Worm (Caenorhabditis elegans) whole organism, mixed stage, embryonic: ENCODE data around the gene B0035.18.

Experiments used
- M03D4.4 ChIP-seq: sonication (generic microtip); optimal IDR thresholded peaks from 2 replicates; lab custom pipeline; 2017; ENCODE audit warnings: mild to moderate bottlenecking, missing genetic modification characterization, missing compliant biosample characterization
- bed-3 ChIP-seq: fragments of 200-800 bp; sonication (Bioruptor generic); optimal IDR thresholded peaks from 3 replicates; lab custom pipeline; 2018; ENCODE audit warnings: mild to moderate bottlenecking, missing genetic modification characterization, moderate library complexity, missing compliant biosample characterization
- blmp-1 ChIP-seq: fragments of 150-350 bp; optimal IDR thresholded peaks from 2 replicates; lab custom pipeline; 2014; ENCODE audit warnings: missing biosample characterization, missing genetic modification characterization
- ceh-39 ChIP-seq: fragments of 150-350 bp; optimal IDR thresholded peaks from 2 replicates; lab custom pipeline; 2014; ENCODE audit warnings: missing biosample characterization, missing genetic modification characterization
- ceh-43 ChIP-seq: fragments of 200-800 bp; sonication (Bioruptor generic); optimal IDR thresholded peaks from 2 replicates; lab custom pipeline; 2018; ENCODE audit warnings: mild to moderate bottlenecking, missing genetic modification characterization, moderate library complexity, missing compliant biosample characterization
- ces-1 ChIP-seq: fragments of 150-350 bp; optimal IDR thresholded peaks from 2 replicates; lab custom pipeline; 2014; ENCODE audit warnings: missing biosample characterization, missing genetic modification reagents, missing genetic modification characterization
- cnd-1 ChIP-seq: fragments of 200-800 bp; sonication (Bioruptor generic); optimal IDR thresholded peaks from 2 replicates; lab custom pipeline; 2018; ENCODE audit warnings: mild to moderate bottlenecking, missing genetic modification characterization, missing compliant biosample characterization
- drap-1 ChIP-seq: fragments of 200-800 bp; sonication (Bioruptor generic); optimal IDR thresholded peaks from 3 replicates; lab custom pipeline; 2018; ENCODE audit warnings: mild to moderate bottlenecking, missing genetic modification characterization, missing compliant biosample characterization
- elt-1 ChIP-seq: sonication (generic microtip); optimal IDR thresholded peaks from 2 replicates; lab custom pipeline; 2017; ENCODE audit warnings: missing genetic modification characterization, mild to moderate bottlenecking, missing compliant biosample characterization, antibody characterized with exemption, moderate library complexity, borderline replicate concordance; ENCODE audit not compliant: insufficient read depth
- flh-1 ChIP-seq: fragments of 200-800 bp; sonication (Bioruptor generic); optimal IDR thresholded peaks from 2 replicates; lab custom pipeline; 2018; ENCODE audit warnings: mild to moderate bottlenecking, missing genetic modification characterization, moderate library complexity, missing compliant biosample characterization
- ham-2 ChIP-seq: fragments of 200-800 bp; sonication (Bioruptor generic); optimal IDR thresholded peaks from 2 replicates; lab custom pipeline; 2018; ENCODE audit warnings: mild to moderate bottlenecking, missing genetic modification characterization, missing compliant biosample characterization
- hlh-1 ChIP-seq: fragments of 150-350 bp; optimal IDR thresholded peaks from 2 replicates; lab custom pipeline; 2014; ENCODE audit warnings: missing biosample characterization, missing genetic modification reagents, missing genetic modification characterization
- lin-13 ChIP-seq: fragments of 150-350 bp; optimal IDR thresholded peaks from 2 replicates; lab custom pipeline; 2014; ENCODE audit warnings: missing biosample characterization, missing genetic modification characterization
- lin-32 ChIP-seq: fragments of 200-800 bp; sonication (Bioruptor generic); optimal IDR thresholded peaks from 2 replicates; lab custom pipeline; 2018; ENCODE audit warnings: mild to moderate bottlenecking, missing genetic modification characterization, missing compliant biosample characterization
- mab-5 ChIP-seq: fragments of 150-350 bp; optimal IDR thresholded peaks from 2 replicates; lab custom pipeline; 2014; ENCODE audit warnings: missing biosample characterization, missing genetic modification characterization
- nhr-12 ChIP-seq: fragments of 150-350 bp; optimal IDR thresholded peaks from 2 replicates; lab custom pipeline; 2014; ENCODE audit warnings: missing biosample characterization, missing genetic modification characterization
- nhr-2 ChIP-seq: fragments of 150-350 bp; optimal IDR thresholded peaks from 2 replicates; lab custom pipeline; 2014; ENCODE audit warnings: missing biosample characterization, missing genetic modification characterization
- nhr-237 ChIP-seq: fragments of 150-350 bp; optimal IDR thresholded peaks from 2 replicates; lab custom pipeline; 2014; ENCODE audit warnings: missing biosample characterization, missing genetic modification characterization
- nhr-28 ChIP-seq: fragments of 150-350 bp; optimal IDR thresholded peaks from 2 replicates; lab custom pipeline; 2014; ENCODE audit warnings: missing biosample characterization, missing genetic modification characterization
- nhr-76 ChIP-seq: sonication (generic microtip); optimal IDR thresholded peaks from 2 replicates; lab custom pipeline; 2017; ENCODE audit warnings: missing biosample characterization, missing genetic modification characterization
- pha-4 ChIP-seq: fragments of 150-350 bp; optimal IDR thresholded peaks from 2 replicates; lab custom pipeline; 2018; ENCODE audit warnings: missing biosample characterization, missing genetic modification reagents, missing genetic modification characterization
- sem-2 ChIP-seq: fragments of 200-800 bp; sonication (Bioruptor generic); optimal IDR thresholded peaks from 2 replicates; lab custom pipeline; 2018; ENCODE audit warnings: mild to moderate bottlenecking, missing genetic modification characterization, missing compliant biosample characterization
- snpc-4 ChIP-seq: fragments of 150-350 bp; optimal IDR thresholded peaks from 2 replicates; lab custom pipeline; 2014; ENCODE audit warnings: missing biosample characterization, missing genetic modification characterization
- sptf-1 ChIP-seq: sonication (generic microtip); optimal IDR thresholded peaks from 2 replicates; lab custom pipeline; 2017; ENCODE audit warnings: mild to moderate bottlenecking, missing genetic modification characterization, moderate library complexity, missing compliant biosample characterization
- tbx-8 ChIP-seq: fragments of 200-800 bp; sonication (Bioruptor generic); optimal IDR thresholded peaks from 2 replicates; lab custom pipeline; 2018; ENCODE audit warnings: mild to moderate bottlenecking, missing genetic modification characterization, moderate library complexity, missing compliant biosample characterization
- unc-120 ChIP-seq: sonication (generic microtip); optimal IDR thresholded peaks from 2 replicates; lab custom pipeline; 2017; ENCODE audit warnings: missing genetic modification characterization, missing compliant biosample characterization; ENCODE audit not compliant: poor library complexity, severe bottlenecking
- unc-39 ChIP-seq: fragments of 150-350 bp; optimal IDR thresholded peaks from 2 replicates; lab custom pipeline; 2014; ENCODE audit warnings: missing biosample characterization, missing genetic modification characterization
- unc-62 ChIP-seq: fragments of 150-350 bp; optimal IDR thresholded peaks from 2 replicates; lab custom pipeline; 2014; ENCODE audit warnings: missing biosample characterization, missing genetic modification reagents, missing genetic modification characterization
- ztf-11 ChIP-seq: fragments of 150-350 bp; optimal IDR thresholded peaks from 2 replicates; lab custom pipeline; 2014; ENCODE audit warnings: missing biosample characterization, missing genetic modification characterization

B0035.18 gene

ce11 chrIV:11351563-11351962 lies 31.5 kb downstream of the B0035.18 start:
- TF ChIP-seq ceh-43 (GFP tag; lab: Kevin White, UChicago) (no peak), nhr-2 (tag; lab: Kevin White, UChicago) (no peak), hlh-1 (no peak), tbx-8 (GFP tag; lab: Kevin White, UChicago) (no peak), sem-2 (GFP tag; lab: Kevin White, UChicago) (no peak), flh-1 (GFP tag; lab: Kevin White, UChicago) (no peak), nhr-76 (tag; lab: Kevin White, UChicago) (no peak), nhr-28 (tag; lab: Kevin White, UChicago) (no peak), M03D4.4 (tag; lab: Kevin White, UChicago) (no peak), unc-39 (tag; lab: Kevin White, UChicago) (no peak), ceh-39 (tag; lab: Kevin White, UChicago) (no peak), blmp-1 (tag; lab: Kevin White, UChicago) (no peak)

ce11 chrIV:11352768-11353167 lies 32.7 kb downstream of the B0035.18 start:
- TF ChIP-seq snpc-4 (tag; lab: Kevin White, UChicago) (no peak), flh-1 (GFP tag; lab: Kevin White, UChicago) (no peak), elt-1 (tag; lab: Kevin White, UChicago) (no peak), nhr-2 (tag; lab: Kevin White, UChicago) (no peak), ces-1 (GFP tag; lab: Kevin White, UChicago) (no peak), cnd-1 (tag; lab: Kevin White, UChicago) (no peak), ztf-11 (tag; lab: Kevin White, UChicago) (no peak), drap-1 (GFP tag; lab: Kevin White, UChicago) (no peak), sem-2 (GFP tag; lab: Kevin White, UChicago) (no peak), nhr-237 (no peak)

- TF ChIP-seq nhr-28 (tag; lab: Kevin White, UChicago) (no peak), snpc-4 (tag; lab: Kevin White, UChicago) (no peak), unc-120 (peak; percentile 83), tbx-8 (GFP tag; lab: Kevin White, UChicago) (no peak), ztf-11 (tag; lab: Kevin White, UChicago) (no peak), ham-2 (GFP tag; lab: Kevin White, UChicago) (no peak), lin-32 (GFP tag; lab: Kevin White, UChicago) (no peak), sptf-1 (tag; lab: Kevin White, UChicago) (no peak), ceh-43 (GFP tag; lab: Kevin White, UChicago) (no peak), M03D4.4 (tag; lab: Kevin White, UChicago) (no peak), unc-62 (GFP tag; lab: Kevin White, UChicago) (peak; percentile 55), pha-4 (tag; lab: Kevin White, UChicago) (no peak)
- TF ChIP-seq, all 35 proteins: peak for 2
Observed at ce11 chrIV:11353946-11354458, 33.9 kb downstream of the B0035.18 start, which contains the start of gene T01G1.2. Gene T01G1.2, plus strand, starts transcription at chrIV:11354408.

- TF ChIP-seq nhr-28 (tag; lab: Kevin White, UChicago) = no peak
- no peak for TF ChIP-seq nhr-2 (tag; lab: Kevin White, UChicago)
- no peak for TF ChIP-seq hlh-1
- TF ChIP-seq unc-62 (GFP tag; lab: Kevin White, UChicago) = no peak
- TF ChIP-seq cnd-1 (tag; lab: Kevin White, UChicago) = no peak
- TF ChIP-seq nhr-12 = no peak
- TF ChIP-seq M03D4.4 (tag; lab: Kevin White, UChicago) = no peak
- no peak for TF ChIP-seq tbx-8 (GFP tag; lab: Kevin White, UChicago)
- no peak for TF ChIP-seq elt-1 (tag; lab: Kevin White, UChicago)
- TF ChIP-seq bed-3 (GFP tag; lab: Kevin White, UChicago) = no peak
- no peak for TF ChIP-seq lin-13 (tag; lab: Kevin White, UChicago)
- no peak for TF ChIP-seq ces-1 (GFP tag; lab: Kevin White, UChicago)
- no peak for TF ChIP-seq sem-2 (GFP tag; lab: Kevin White, UChicago)
- TF ChIP-seq lin-32 (GFP tag; lab: Kevin White, UChicago) = no peak
- no peak for TF ChIP-seq pha-4 (tag; lab: Kevin White, UChicago)
- TF ChIP-seq nhr-237 = no peak
- TF ChIP-seq mab-5 (tag; lab: Kevin White, UChicago) = no peak
- TF ChIP-seq nhr-76 (tag; lab: Kevin White, UChicago) = no peak
- no peak for TF ChIP-seq ztf-11 (tag; lab: Kevin White, UChicago)
- TF ChIP-seq snpc-4 (tag; lab: Kevin White, UChicago) = no peak
Observed at ce11 chrIV:11359769-11360168, 39.7 kb downstream of the B0035.18 start, which contains the start of gene klp-12. Gene klp-12, minus strand, starts transcription at chrIV:11359869.
